Worm (Caenorhabditis elegans): ENCODE data around the gene C40H1.9.

ce11 chrIII:9359060-9359459 lies 39.3 kb downstream of the C40H1.9 start, which contains the start of gene K04H4.5:
- no peak for TF ChIP-seq nhr-237 (tag; optimal IDR thresholded peaks at IDR 0.05)
- TF ChIP-seq unc-39 (tag; optimal IDR thresholded peaks at IDR 0.05) = no peak
- TF ChIP-seq lin-39 (tag; optimal IDR thresholded peaks at IDR 0.05) = no peak
- no peak for TF ChIP-seq egl-27 (tag; optimal IDR thresholded peaks at IDR 0.05)

All from whole organism, L3 larva.